Worm (Caenorhabditis elegans): Measurements from ENCODE around the gene E02H1.1.

The E02H1.1 gene

DNA sequence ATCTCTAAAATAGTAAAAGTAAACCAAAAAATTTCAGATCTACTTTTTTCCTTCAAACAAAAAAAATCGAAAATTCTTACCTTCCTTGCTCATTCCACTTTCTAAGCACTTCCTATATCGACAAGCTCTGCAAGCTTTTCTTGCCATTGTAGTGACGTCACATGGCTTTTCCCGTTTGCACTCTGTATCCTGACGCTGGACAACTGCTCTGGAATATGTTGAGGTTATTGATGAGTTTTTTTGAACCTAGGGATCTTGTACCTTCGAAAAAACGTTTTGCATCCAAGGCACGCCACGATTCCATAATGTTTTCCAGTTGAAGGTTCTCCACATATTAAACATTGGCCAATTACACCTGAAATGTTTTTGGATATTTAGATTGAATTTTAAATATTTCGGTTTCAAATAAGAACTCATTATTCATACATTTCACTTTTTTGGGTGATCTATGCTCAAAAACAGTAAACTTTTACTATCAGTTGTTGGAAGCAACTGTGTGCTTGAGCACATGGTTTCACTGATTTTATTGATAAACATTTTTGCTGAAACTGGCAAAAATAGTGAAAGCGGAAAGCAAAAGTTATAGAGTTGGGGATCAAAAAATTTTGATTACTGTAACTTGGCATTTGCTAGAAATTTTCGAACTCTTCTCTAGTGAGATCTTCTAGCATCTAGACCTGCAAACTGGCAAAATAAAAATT, 9.2 kb upstream of the E02H1.1 start:
- TF ChIP-seq ztf-4 (tag; optimal IDR thresholded peaks at IDR 0.05) (peak; percentile 36), nhr-71 (tag; optimal IDR thresholded peaks at IDR 0.05) (peak; percentile 46), nhr-19 (GFP tag; conservative IDR thresholded peaks at IDR 0.05) (peak; percentile 35), hpl-2 (GFP tag; optimal IDR thresholded peaks at IDR 0.05) (no peak), rnt-1 (tag; optimal IDR thresholded peaks at IDR 0.05) (peak; percentile 59), zag-1 (tag; optimal IDR thresholded peaks at IDR 0.05) (no peak), lin-35 (GFP tag; optimal IDR thresholded peaks at IDR 0.05) (peak in 1 of 2 experiments; percentile 11), ceh-8 (GFP tag; optimal IDR thresholded peaks at IDR 0.05) (no peak), elt-2 (tag; optimal IDR thresholded peaks at IDR 0.05) (peak; percentile 43), lin-13 (GFP tag; optimal IDR thresholded peaks at IDR 0.05) (no peak), lin-39 (tag; optimal IDR thresholded peaks at IDR 0.05) (peak; percentile 36), efl-1 (optimal IDR thresholded peaks at IDR 0.05) (no peak), efl-1 (GFP tag; optimal IDR thresholded peaks at IDR 0.05 in 1 of 2) (peak in 1 of 2 experiments; percentile 37), nhr-11 (tag; optimal IDR thresholded peaks at IDR 0.05) (peak; percentile 46), C04F5.9 (tag; optimal IDR thresholded peaks at IDR 0.05) (no peak), lin-14 (GFP tag; optimal IDR thresholded peaks at IDR 0.05) (peak; percentile 25), snu-23 (GFP tag; optimal IDR thresholded peaks at IDR 0.05) (peak; percentile 9)

DNA sequence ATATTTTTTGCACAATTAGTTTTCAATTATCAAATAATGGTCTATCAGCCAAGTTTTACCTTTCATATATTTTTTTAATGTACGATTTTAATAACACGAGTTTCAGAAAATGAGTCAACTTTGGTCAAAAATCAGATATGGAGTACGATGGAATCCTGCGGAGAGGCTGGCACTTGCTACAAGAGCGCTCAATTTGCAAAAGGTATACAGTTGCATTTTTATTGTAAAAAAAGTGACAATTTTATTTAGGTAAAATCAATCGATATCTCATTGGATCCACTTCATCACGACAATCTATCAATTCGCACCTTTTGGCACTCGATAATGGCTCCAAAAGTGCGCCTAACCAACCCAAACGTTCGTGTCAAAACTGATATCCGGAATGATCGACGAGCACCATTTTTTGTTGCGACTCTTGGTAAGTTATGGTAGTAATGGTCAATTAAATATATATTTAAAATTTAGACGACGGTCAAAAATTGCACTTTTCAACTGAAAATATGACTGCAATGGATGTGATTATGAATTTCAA, 6.6 kb upstream of the E02H1.1 start, which contains the start of gene mrpl-53:
Gene mrpl-53 (plus strand): TSS at position 107 of the 532 bp plus-strand sequence.
- TF ChIP-seq lin-13 (GFP tag; optimal IDR thresholded peaks at IDR 0.05) (no peak), F16B12.6 (tag; optimal IDR thresholded peaks at IDR 0.05) (no peak), lin-35 (GFP tag; optimal IDR thresholded peaks at IDR 0.05) (peak in 1 of 2 experiments; percentile 1), elt-2 (tag; optimal IDR thresholded peaks at IDR 0.05) (no peak), efl-3 (GFP tag; optimal IDR thresholded peaks at IDR 0.05) (no peak), unc-30 (tag; optimal IDR thresholded peaks at IDR 0.05) (no peak), elt-3 (tag; optimal IDR thresholded peaks at IDR 0.05) (no peak), fos-1 (tag; optimal IDR thresholded peaks at IDR 0.05) (no peak), swsn-7 (tag; optimal IDR thresholded peaks at IDR 0.05) (no peak), fkh-10 (GFP tag; optimal IDR thresholded peaks at IDR 0.05) (no peak), nhr-28 (tag; optimal IDR thresholded peaks at IDR 0.05) (no peak), unc-62 (GFP tag; optimal IDR thresholded peaks at IDR 0.05) (no peak), ets-5 (GFP tag; IDR thresholded peaks at IDR 0.05) (no peak), nhr-77 (tag; optimal IDR thresholded peaks at IDR 0.05) (no peak), sox-4 (tag; optimal IDR thresholded peaks at IDR 0.05) (no peak), nhr-71 (tag; optimal IDR thresholded peaks at IDR 0.05) (peak; percentile 29), pag-3 (tag; optimal IDR thresholded peaks at IDR 0.05; ENCODE audit: borderline replicate concordance, insufficient read depth) (no peak), efl-1 (optimal IDR thresholded peaks at IDR 0.05) (no peak), efl-1 (GFP tag; optimal IDR thresholded peaks at IDR 0.05 in 1 of 2) (peak in 1 of 2 experiments; percentile 66), lin-15B (tag; optimal IDR thresholded peaks at IDR 0.05) (no peak), nhr-90 (tag; optimal IDR thresholded peaks at IDR 0.05; ENCODE audit: poor library complexity) (peak; percentile 52)

DNA sequence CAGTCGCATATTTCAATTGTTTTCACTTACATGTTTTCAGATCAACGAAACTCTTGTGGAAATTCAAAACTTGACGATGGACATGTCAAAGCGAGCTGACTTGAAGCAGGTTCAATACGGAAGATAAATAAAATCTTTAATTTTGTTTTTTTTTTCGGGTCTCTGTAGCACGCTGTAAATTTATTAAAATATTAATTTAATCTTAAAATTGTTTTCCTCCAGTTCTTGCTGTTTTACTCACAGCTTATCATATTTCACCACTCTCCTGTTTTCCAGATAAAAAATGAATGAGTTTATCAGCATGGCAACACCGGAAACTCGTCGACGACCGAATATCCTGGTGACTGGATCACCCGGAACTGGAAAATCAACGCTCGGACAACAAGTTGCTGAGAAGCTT, 5.4 kb upstream of the E02H1.1 start, which contains the start of gene E02H1.6:
Gene E02H1.6 (plus strand): TSS at position 301 of the 400 bp plus-strand sequence.
- TF ChIP-seq ceh-82 (tag; optimal IDR thresholded peaks at IDR 0.05) (no peak), irx-1 (tag; optimal IDR thresholded peaks at IDR 0.05) (no peak), efl-3 (GFP tag; optimal IDR thresholded peaks at IDR 0.05) (no peak), zag-1 (tag; optimal IDR thresholded peaks at IDR 0.05) (no peak), ama-1 (optimal IDR thresholded peaks at IDR 0.05) (no peak), elt-3 (tag; optimal IDR thresholded peaks at IDR 0.05) (no peak), tlp-1 (tag; optimal IDR thresholded peaks at IDR 0.05) (no peak), nhr-77 (tag; optimal IDR thresholded peaks at IDR 0.05) (no peak), unc-86 (tag; optimal IDR thresholded peaks at IDR 0.05) (no peak), nhr-237 (tag; optimal IDR thresholded peaks at IDR 0.05) (no peak), unc-62 (GFP tag; optimal IDR thresholded peaks at IDR 0.05) (no peak), nhr-84 (tag; optimal IDR thresholded peaks at IDR 0.05) (no peak), egl-27 (tag; optimal IDR thresholded peaks at IDR 0.05) (no peak), hlh-17 (GFP tag; optimal IDR thresholded peaks at IDR 0.05; ENCODE audit: borderline replicate concordance) (no peak), blmp-1 (tag; optimal IDR thresholded peaks at IDR 0.05) (no peak), vab-15 (tag; optimal IDR thresholded peaks at IDR 0.05) (no peak), mef-2 (tag; optimal IDR thresholded peaks at IDR 0.05) (no peak)

Data from whole organism, L1 larva.